Fruit fly (Drosophila melanogaster): Measurements from ENCODE around the gene bip1.
A peak's percentile ranks its signal among the peaks of the same experiment; 100 is the strongest.

Gene bip1

dm6 chr3L:8028493-8029193, 29.9 kb downstream of the bip1 start (continued):
- no peak for TF ChIP-seq CG1602 (GFP tag; optimal IDR thresholded peaks at IDR 0.05)
- TF ChIP-seq CG6254 (GFP tag; optimal IDR thresholded peaks at IDR 0.05) = no peak
- no peak for TF ChIP-seq sim (GFP tag; IDR thresholded peaks at IDR 0.05)
- TF ChIP-seq CG12744 (GFP tag; optimal IDR thresholded peaks at IDR 0.05) = no peak
- no peak for TF ChIP-seq CG11560 (tag; IDR thresholded peaks at IDR 0.05)
- TF ChIP-seq sima (GFP tag; optimal IDR thresholded peaks at IDR 0.05) = no peak
- TF ChIP-seq Aef1 (GFP tag; IDR thresholded peaks at IDR 0.05) = no peak
- no peak for TF ChIP-seq CG10462 (GFP tag; optimal IDR thresholded peaks at IDR 0.05)
- TF ChIP-seq CG15601 (tag; optimal IDR thresholded peaks at IDR 0.05) = no peak
- no peak for TF ChIP-seq inv (GFP tag; IDR thresholded peaks at IDR 0.05; ENCODE audit: partially characterized antibody)
- no peak for TF ChIP-seq CG12659 (GFP tag; optimal IDR thresholded peaks at IDR 0.05)
- no peak for TF ChIP-seq ERR (GFP tag; optimal IDR thresholded peaks at IDR 0.05)
- TF ChIP-seq toy (GFP tag; IDR thresholded peaks at IDR 0.05) = no peak
- no peak for TF ChIP-seq Dref (GFP tag; IDR thresholded peaks at IDR 0.05)
- TF ChIP-seq CG42726 (GFP tag; IDR thresholded peaks at IDR 0.05; ENCODE audit: partially characterized antibody) = peak; percentile 53; the same call in 1 of the 2 replicates
- no peak for TF ChIP-seq az2 (GFP tag; optimal IDR thresholded peaks at IDR 0.05)
- TF ChIP-seq CG16813 (GFP tag; IDR thresholded peaks at IDR 0.05; ENCODE audit: partially characterized antibody) = no peak
- no peak for TF ChIP-seq schlank (tag; optimal IDR thresholded peaks at IDR 0.05)
- peak in 1 of 2 experiments; percentile 49 for TF ChIP-seq eve (GFP tag; optimal IDR thresholded peaks at IDR 0.05)
- no peak for TF ChIP-seq CG7987 (GFP tag; optimal IDR thresholded peaks at IDR 0.05)
- TF ChIP-seq NfI (GFP tag; optimal IDR thresholded peaks at IDR 0.05) = no peak
- TF ChIP-seq Nf-YB (GFP tag; optimal IDR thresholded peaks at IDR 0.05) = no peak
- no peak for TF ChIP-seq twi (tag; optimal IDR thresholded peaks at IDR 0.05)
- TF ChIP-seq CG16779 (GFP tag; IDR thresholded peaks at IDR 0.05) = no peak
- TF ChIP-seq ranshi (GFP tag; IDR thresholded peaks at IDR 0.05) = no peak
- no peak for TF ChIP-seq Chrac-16 (GFP tag; optimal IDR thresholded peaks at IDR 0.05)
- TF ChIP-seq CG6689 (GFP tag; IDR thresholded peaks at IDR 0.05) = no peak
- TF ChIP-seq Poxn (GFP tag; IDR thresholded peaks at IDR 0.05) = no peak
- no peak for TF ChIP-seq gt (GFP tag; IDR thresholded peaks at IDR 0.05)
- peak; percentile 38 for TF ChIP-seq abd-A (tag; optimal IDR thresholded peaks at IDR 0.05)
- no peak for TF ChIP-seq gsb-n (tag; optimal IDR thresholded peaks at IDR 0.05)
- TF ChIP-seq insv (GFP tag; optimal IDR thresholded peaks at IDR 0.05) = no peak
- TF ChIP-seq esg (GFP tag; conservative IDR thresholded peaks at IDR 0.05) = no peak
- TF ChIP-seq nom (GFP tag; optimal IDR thresholded peaks at IDR 0.05) = no peak
- no peak for TF ChIP-seq bowl (GFP tag; IDR thresholded peaks at IDR 0.05)
- TF ChIP-seq row (GFP tag; IDR thresholded peaks at IDR 0.05) = no peak
- no peak for TF ChIP-seq CG9817 (tag; optimal IDR thresholded peaks at IDR 0.05)
- no peak for TF ChIP-seq CTCF (GFP tag; optimal IDR thresholded peaks at IDR 0.05)
- peak; percentile 9 for TF ChIP-seq sug (tag; optimal IDR thresholded peaks at IDR 0.05)
- 0 out of 2 replicates have a peak, but pooled peaks have one; percentile 8 for TF ChIP-seq slbo (GFP tag; IDR thresholded peaks at IDR 0.05)
- no peak for TF ChIP-seq gce (GFP tag; IDR thresholded peaks at IDR 0.05)
- TF ChIP-seq hkb (optimal IDR thresholded peaks at IDR 0.05) = no peak
- TF ChIP-seq hkb (GFP tag; IDR thresholded peaks at IDR 0.05) = 0 out of 2 replicates have a peak, but pooled peaks have one; percentile 33
- no peak for TF ChIP-seq Side (GFP tag; optimal IDR thresholded peaks at IDR 0.05)
- TF ChIP-seq CG10431 (GFP tag; optimal IDR thresholded peaks at IDR 0.05) = no peak
- TF ChIP-seq CG12236 (GFP tag; optimal IDR thresholded peaks at IDR 0.05) = no peak
- no peak for TF ChIP-seq Nf-YA (GFP tag; IDR thresholded peaks at IDR 0.05)
- no peak for TF ChIP-seq kah (GFP tag; optimal IDR thresholded peaks at IDR 0.05)
- TF ChIP-seq CG7556 (GFP tag; optimal IDR thresholded peaks at IDR 0.05) = no peak
- peak; percentile 95 for TF ChIP-seq Vsx1 (GFP tag; optimal IDR thresholded peaks at IDR 0.05)
- TF ChIP-seq GATAe (GFP tag; conservative IDR thresholded peaks at IDR 0.05) = no peak
- TF ChIP-seq p53 (GFP tag; optimal IDR thresholded peaks at IDR 0.05) = no peak
